Fruit fly (Drosophila melanogaster) whole organism, embryonic: ENCODE results near the gene fan.

Source experiments
- CG13775 ChIP-seq: fragments of 200-800 bp; sonication (Bioruptor generic); optimal IDR thresholded peaks from 3 replicates; lab custom pipeline; 2017; ENCODE audit warnings: missing biosample characterization, mild to moderate bottlenecking, missing genetic modification characterization
- CG13894 ChIP-seq: fragments of 200-800 bp; sonication (Bioruptor generic); optimal IDR thresholded peaks from 3 replicates; lab custom pipeline; 2018; ENCODE audit warnings: missing biosample characterization, mild to moderate bottlenecking, missing genetic modification characterization, moderate library complexity
- CG14667 ChIP-seq: fragments of 200-800 bp; sonication (Bioruptor generic); IDR thresholded peaks from 2 replicates; pipeline ENCODE4 v1.3.6; 2022; ENCODE audit warnings: missing biosample characterization, missing genetic modification characterization
- CG14860 ChIP-seq: fragments of 200-800 bp; sonication (Bioruptor generic); IDR thresholded peaks from 3 replicates; pipeline ENCODE4 v1.3.6; 2022; ENCODE audit warnings: missing biosample characterization, missing genetic modification characterization; ENCODE audit not compliant: partially characterized antibody
- CG15269 ChIP-seq: fragments of 200-800 bp; sonication (Bioruptor generic); optimal IDR thresholded peaks from 2 replicates; lab custom pipeline; 2018; ENCODE audit warnings: missing biosample characterization, mild to moderate bottlenecking, missing genetic modification characterization, moderate library complexity
- CG1602 ChIP-seq: fragments of 200-800 bp; sonication (Bioruptor generic); optimal IDR thresholded peaks from 3 replicates; lab custom pipeline; 2016; ENCODE audit warnings: missing biosample characterization, missing genetic modification characterization
- CG1647 ChIP-seq: fragments of 200-800 bp; sonication (Bioruptor generic); optimal IDR thresholded peaks from 3 replicates; lab custom pipeline; 2016; ENCODE audit warnings: missing biosample characterization, missing genetic modification characterization
- CG16779 ChIP-seq: fragments of 200-800 bp; sonication (Bioruptor generic); IDR thresholded peaks from 2 replicates; pipeline ENCODE4 v1.3.6; 2022; ENCODE audit warnings: missing biosample characterization, missing genetic modification characterization
- CG17359 ChIP-seq: fragments of 200-800 bp; sonication (Bioruptor generic); optimal IDR thresholded peaks from 3 replicates; lab custom pipeline; 2018; ENCODE audit warnings: missing biosample characterization, mild to moderate bottlenecking, missing genetic modification characterization, moderate library complexity
- CG18476 ChIP-seq: fragments of 200-800 bp; sonication (Bioruptor generic); optimal IDR thresholded peaks from 2 replicates; lab custom pipeline; 2016; ENCODE audit warnings: missing biosample characterization, mild to moderate bottlenecking, missing genetic modification characterization
- CG18764 ChIP-seq: fragments of 200-800 bp; sonication (Bioruptor generic); optimal IDR thresholded peaks from 3 replicates; lab custom pipeline; 2016; ENCODE audit warnings: missing biosample characterization, missing genetic modification characterization
- CG2116 ChIP-seq: fragments of 200-800 bp; sonication (Bioruptor generic); optimal IDR thresholded peaks from 3 replicates; lab custom pipeline; 2018; ENCODE audit warnings: missing biosample characterization, mild to moderate bottlenecking, missing genetic modification characterization
- CG2202 ChIP-seq: fragments of 200-800 bp; sonication (Bioruptor generic); optimal IDR thresholded peaks from 2 replicates; lab custom pipeline; 2018; ENCODE audit warnings: missing biosample characterization, mild to moderate bottlenecking, missing genetic modification characterization
- CG2712 ChIP-seq: fragments of 200-800 bp; optimal IDR thresholded peaks from 3 replicates; lab custom pipeline; 2019; ENCODE audit warnings: missing biosample characterization, mild to moderate bottlenecking, missing genetic modification characterization, moderate library complexity
- CG2889 ChIP-seq: fragments of 200-800 bp; sonication (Bioruptor generic); IDR thresholded peaks from 3 replicates; pipeline ENCODE4 v1.3.6; 2022; ENCODE audit warnings: missing biosample characterization, missing genetic modification characterization
- CG32532 ChIP-seq: fragments of 200-800 bp; sonication (Bioruptor generic); IDR thresholded peaks from 2 replicates; pipeline ENCODE4 v1.3.6; 2022; ENCODE audit warnings: missing biosample characterization, missing genetic modification characterization
- CG43689 ChIP-seq: fragments of 200-800 bp; sonication (Bioruptor generic); IDR thresholded peaks from 2 replicates; pipeline ENCODE4 v1.3.6; 2022; ENCODE audit warnings: missing biosample characterization, missing genetic modification characterization
- CG4707 ChIP-seq: fragments of 200-800 bp; sonication (Bioruptor generic); optimal IDR thresholded peaks from 2 replicates; lab custom pipeline; 2018; ENCODE audit warnings: missing biosample characterization, mild to moderate bottlenecking, missing genetic modification characterization, moderate library complexity
- CG5180 ChIP-seq: fragments of 200-800 bp; sonication (Bioruptor generic); optimal IDR thresholded peaks from 3 replicates; lab custom pipeline; 2017; ENCODE audit warnings: missing biosample characterization, missing genetic modification characterization, mild to moderate bottlenecking, moderate library complexity, missing genetic modification reagents
- CG5245 ChIP-seq: fragments of 200-800 bp; sonication (Bioruptor generic); optimal IDR thresholded peaks from 3 replicates; lab custom pipeline; 2016; ENCODE audit warnings: missing biosample characterization, missing genetic modification characterization
- CG6765 ChIP-seq: fragments of 200-800 bp; sonication (Bioruptor generic); optimal IDR thresholded peaks from 3 replicates; lab custom pipeline; 2017; ENCODE audit warnings: missing biosample characterization, mild to moderate bottlenecking, missing genetic modification characterization
- CG7745 ChIP-seq: fragments of 200-800 bp; sonication (Bioruptor generic); optimal IDR thresholded peaks from 2 replicates; lab custom pipeline; 2018; ENCODE audit warnings: missing biosample characterization, mild to moderate bottlenecking, missing genetic modification characterization, moderate library complexity
- CG7786 ChIP-seq: fragments of 200-800 bp; sonication (Bioruptor generic); optimal IDR thresholded peaks from 2 replicates; lab custom pipeline; 2016; ENCODE audit warnings: missing biosample characterization, missing genetic modification characterization
- CG7839 ChIP-seq: fragments of 200-800 bp; sonication (Bioruptor generic); optimal IDR thresholded peaks from 3 replicates; lab custom pipeline; 2018; ENCODE audit warnings: missing biosample characterization, mild to moderate bottlenecking, missing genetic modification characterization, moderate library complexity
- ERR ChIP-seq: fragments of 200-800 bp; sonication (Bioruptor generic); optimal IDR thresholded peaks from 2 replicates; lab custom pipeline; 2016; ENCODE audit warnings: missing biosample characterization, missing genetic modification characterization
- Elba2 ChIP-seq: fragments of 200-800 bp; sonication (Bioruptor generic); optimal IDR thresholded peaks from 3 replicates; lab custom pipeline; 2016; ENCODE audit warnings: missing biosample characterization, missing genetic modification characterization
- HmgD ChIP-seq: fragments of 200-800 bp; sonication (Bioruptor generic); optimal IDR thresholded peaks from 3 replicates; lab custom pipeline; 2016; ENCODE audit warnings: missing biosample characterization, missing genetic modification characterization
- NC2α ChIP-seq: fragments of 200-800 bp; sonication (Bioruptor generic); optimal IDR thresholded peaks from 2 replicates; lab custom pipeline; 2016; ENCODE audit warnings: missing biosample characterization, missing genetic modification characterization
- Scr ChIP-seq: fragments of 200-800 bp; sonication (Bioruptor generic); IDR thresholded peaks from 2 replicates; pipeline ENCODE4 v1.3.6; 2022; ENCODE audit warnings: missing biosample characterization, missing genetic modification characterization; ENCODE audit not compliant: partially characterized antibody
- Side ChIP-seq: fragments of 200-800 bp; sonication (Bioruptor generic); optimal IDR thresholded peaks from 2 replicates; lab custom pipeline; 2016; ENCODE audit warnings: missing biosample characterization, missing genetic modification characterization
- Spps ChIP-seq: fragments of 200-800 bp; sonication (Bioruptor generic); optimal IDR thresholded peaks from 2 replicates; lab custom pipeline; 2018; ENCODE audit warnings: missing biosample characterization, mild to moderate bottlenecking, missing genetic modification characterization
- YL-1 ChIP-seq: fragments of 200-800 bp; sonication (Bioruptor generic); optimal IDR thresholded peaks from 3 replicates; lab custom pipeline; 2017; ENCODE audit warnings: missing biosample characterization, mild to moderate bottlenecking, missing genetic modification characterization
- ap ChIP-seq: fragments of 200-800 bp; sonication (Bioruptor generic); IDR thresholded peaks from 2 replicates; pipeline ENCODE4 v1.3.6; 2022; ENCODE audit warnings: missing biosample characterization, missing genetic modification characterization
- bbx ChIP-seq: fragments of 200-800 bp; sonication (Bioruptor generic); IDR thresholded peaks from 2 replicates; pipeline ENCODE4 v1.3.6; 2022; ENCODE audit warnings: missing biosample characterization, missing genetic modification characterization; ENCODE audit not compliant: partially characterized antibody
- bowl ChIP-seq: fragments of 200-800 bp; sonication (Bioruptor generic); IDR thresholded peaks from 2 replicates; pipeline ENCODE4 v1.3.6; 2022; ENCODE audit warnings: missing biosample characterization, missing genetic modification characterization
- btn ChIP-seq: fragments of 200-800 bp; sonication (Bioruptor generic); optimal IDR thresholded peaks from 2 replicates; lab custom pipeline; 2016; ENCODE audit warnings: missing biosample characterization, missing genetic modification characterization
- ci ChIP-seq: fragments of 200-800 bp; sonication (Bioruptor generic); IDR thresholded peaks from 3 replicates; pipeline ENCODE4 v1.3.6; 2022; ENCODE audit warnings: missing biosample characterization, missing genetic modification characterization
- crol ChIP-seq: fragments of 200-800 bp; sonication (Bioruptor generic); IDR thresholded peaks from 2 replicates; pipeline ENCODE4 v1.3.6; 2022; ENCODE audit warnings: missing biosample characterization, missing genetic modification characterization
- cwo ChIP-seq: fragments of 200-800 bp; sonication (Bioruptor generic); optimal IDR thresholded peaks from 3 replicates; lab custom pipeline; 2017; ENCODE audit warnings: missing biosample characterization, missing genetic modification characterization, mild to moderate bottlenecking, moderate library complexity, missing genetic modification reagents
- dati ChIP-seq: fragments of 200-800 bp; sonication (Bioruptor generic); IDR thresholded peaks from 2 replicates; pipeline ENCODE4 v1.3.6; 2022; ENCODE audit warnings: missing biosample characterization, missing genetic modification characterization
- fd96Cb ChIP-seq: fragments of 200-800 bp; sonication (Bioruptor generic); optimal IDR thresholded peaks from 2 replicates; lab custom pipeline; 2018; ENCODE audit warnings: missing biosample characterization, mild to moderate bottlenecking, missing genetic modification characterization, moderate library complexity
- gcm2 ChIP-seq: fragments of 200-800 bp; sonication (Bioruptor generic); optimal IDR thresholded peaks from 2 replicates; lab custom pipeline; 2016; ENCODE audit warnings: missing biosample characterization, missing genetic modification characterization
- grn ChIP-seq: fragments of 200-800 bp; sonication (Bioruptor generic); optimal IDR thresholded peaks from 3 replicates; lab custom pipeline; 2017; ENCODE audit warnings: missing biosample characterization, missing genetic modification characterization
- jigr1 ChIP-seq: fragments of 200-800 bp; sonication (Bioruptor generic); IDR thresholded peaks from 3 replicates; pipeline ENCODE4 v1.3.6; 2022; ENCODE audit warnings: missing biosample characterization, missing genetic modification characterization
- pb ChIP-seq: fragments of 200-800 bp; sonication (Bioruptor generic); optimal IDR thresholded peaks from 3 replicates; lab custom pipeline; 2016; ENCODE audit warnings: missing biosample characterization, missing genetic modification characterization
- phol ChIP-seq: fragments of 200-800 bp; sonication (Bioruptor generic); optimal IDR thresholded peaks from 3 replicates; lab custom pipeline; 2018; ENCODE audit warnings: missing biosample characterization, mild to moderate bottlenecking, missing genetic modification characterization, moderate library complexity
- sob ChIP-seq: fragments of 200-800 bp; sonication (Bioruptor generic); IDR thresholded peaks from 2 replicates; pipeline ENCODE4 v1.3.6; 2022; ENCODE audit warnings: missing biosample characterization, missing genetic modification characterization
- stc ChIP-seq: fragments of 200-800 bp; sonication (Bioruptor generic); IDR thresholded peaks from 2 replicates; pipeline ENCODE4 v1.3.6; 2022; ENCODE audit warnings: missing biosample characterization, missing genetic modification characterization
- stwl ChIP-seq: fragments of 200-800 bp; sonication (Bioruptor generic); optimal IDR thresholded peaks from 3 replicates; lab custom pipeline; 2018; ENCODE audit warnings: missing biosample characterization, mild to moderate bottlenecking, missing genetic modification characterization, moderate library complexity
- vfl ChIP-seq: fragments of 200-800 bp; sonication (Bioruptor generic); optimal IDR thresholded peaks from 2 replicates; lab custom pipeline; 2016; ENCODE audit warnings: missing biosample characterization, missing genetic modification characterization

Gene fan

dm6 chr3L:8115864-8116528 lies 7.1 kb downstream of the fan start, which contains the start of the genes Arp3 and msk (continued):
- TF ChIP-seq sob (GFP tag; lab: Robert Waterston, UW) = peak; percentile 81
- peak; percentile 88 for TF ChIP-seq phol (tag; lab: Kevin White, UChicago)
- peak; percentile 51 for TF ChIP-seq CG14667 (GFP tag; lab: Robert Waterston, UW)
- TF ChIP-seq stc (GFP tag; lab: Robert Waterston, UW) = no peak
- TF ChIP-seq gcm2 (GFP tag; lab: Kevin White, UChicago) = peak; percentile 60
- TF ChIP-seq CG2202 (tag; lab: Kevin White, UChicago) = peak; percentile 34
- TF ChIP-seq vfl (GFP tag; lab: Kevin White, UChicago) = peak; percentile 83
- TF ChIP-seq HmgD = peak; percentile 97
- no peak for TF ChIP-seq CG7745 (tag; lab: Kevin White, UChicago)
- TF ChIP-seq CG7839 (tag; lab: Kevin White, UChicago) = peak; percentile 73
- peak; percentile 76 for TF ChIP-seq CG1602 (GFP tag; lab: Kevin White, UChicago)
- peak; percentile 11; the same call in 1 of the 2 replicates for TF ChIP-seq ap (GFP tag; lab: Robert Waterston, UW)
- peak; percentile 16 for TF ChIP-seq grn
- peak; percentile 72 for TF ChIP-seq CG18476 (GFP tag; lab: Kevin White, UChicago)
- peak; percentile 80 for TF ChIP-seq pb (GFP tag; lab: Kevin White, UChicago)
- no peak for TF ChIP-seq jigr1 (GFP tag; lab: Robert Waterston, UW)
- TF ChIP-seq fd96Cb (tag; lab: Kevin White, UChicago) = peak; percentile 65
- peak; percentile 71 for TF ChIP-seq CG17359 (tag; lab: Kevin White, UChicago)
- peak; percentile 78 for TF ChIP-seq CG5245 (GFP tag; lab: Kevin White, UChicago)
- peak; percentile 81 for TF ChIP-seq CG2712
- TF ChIP-seq CG14860 = no peak
- TF ChIP-seq CG32532 = peak; percentile 81
- TF ChIP-seq ci (GFP tag; lab: Robert Waterston, UW) = peak; percentile 70; the same call in 2 of the 3 replicates
- no peak for TF ChIP-seq Spps (tag; lab: Kevin White, UChicago)
- TF ChIP-seq YL-1 = peak; percentile 95
- TF ChIP-seq bbx = no peak
- peak; percentile 24 for TF ChIP-seq CG6765 (GFP tag; lab: Kevin White, UChicago)
- no peak for TF ChIP-seq crol
- peak; percentile 85 for TF ChIP-seq ERR
- peak; percentile 49 for TF ChIP-seq Scr (GFP tag; lab: Robert Waterston, UW)
- TF ChIP-seq CG7786 (GFP tag; lab: Kevin White, UChicago) = peak; percentile 91
- peak; percentile 59 for TF ChIP-seq btn
- TF ChIP-seq Elba2 = peak; percentile 21
- TF ChIP-seq CG2116 (GFP tag; lab: Kevin White, UChicago) = peak; percentile 97
- TF ChIP-seq CG15269 (tag; lab: Kevin White, UChicago) = no peak
- peak; percentile 97 for TF ChIP-seq CG13894 (tag; lab: Kevin White, UChicago)
- TF ChIP-seq CG5180 = no peak
- TF ChIP-seq Side (GFP tag; lab: Kevin White, UChicago) = peak; percentile 90
- peak; percentile 59 for TF ChIP-seq NC2α (GFP tag; lab: Kevin White, UChicago)
- TF ChIP-seq dati (GFP tag; lab: Robert Waterston, UW) = no peak
- peak; percentile 75 for TF ChIP-seq stwl (tag; lab: Kevin White, UChicago)
- no peak for TF ChIP-seq CG4707 (GFP tag; lab: Kevin White, UChicago)
- TF ChIP-seq CG18764 (GFP tag; lab: Kevin White, UChicago) = peak; percentile 83
- TF ChIP-seq CG2889 (GFP tag; lab: Robert Waterston, UW) = peak; percentile 54; the same call in 2 of the 3 replicates
- TF ChIP-seq bowl = no peak; the same call in 1 of the 2 replicates
- TF ChIP-seq cwo (GFP tag; lab: Kevin White, UChicago) = peak; percentile 61
- TF ChIP-seq CG13775 (GFP tag; lab: Kevin White, UChicago) = peak; percentile 82
- peak; percentile 88 for TF ChIP-seq CG1647 (GFP tag; lab: Kevin White, UChicago)
- no peak for TF ChIP-seq CG43689 (GFP tag; lab: Robert Waterston, UW)
- TF ChIP-seq CG16779 (GFP tag; lab: Robert Waterston, UW) = no peak
